Worm (Caenorhabditis elegans): ENCODE data around the gene Y38E10A.24.

DNA sequence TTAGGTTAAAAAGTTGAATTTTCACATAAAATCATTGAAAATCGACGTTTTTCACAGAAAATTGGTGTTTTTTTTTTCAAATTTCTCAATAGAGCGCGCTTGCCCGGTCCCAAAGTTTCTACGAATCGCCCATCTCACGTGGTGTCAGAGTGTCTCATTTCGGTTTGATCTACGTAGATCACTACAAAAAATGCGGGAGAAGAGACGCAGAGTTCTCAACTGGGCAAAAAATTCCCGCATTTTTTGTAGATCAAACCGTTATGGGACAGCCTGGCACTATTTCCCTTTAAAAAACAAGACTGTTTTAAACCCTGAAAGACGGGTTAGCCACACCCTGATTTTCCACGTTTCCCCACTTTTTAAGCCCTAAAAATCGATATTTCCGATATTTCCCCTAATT is 6.9 kb upstream of the Y38E10A.24 start:
- no peak for TF ChIP-seq ama-1 (optimal IDR thresholded peaks at IDR 0.05)
- TF ChIP-seq hnd-1 (tag; optimal IDR thresholded peaks at IDR 0.05), result no peak
- no peak for TF ChIP-seq hmg-4 (GFP tag; optimal IDR thresholded peaks at IDR 0.05)
